Fruit fly (Drosophila melanogaster) whole organism, embryonic: ENCODE measurements around the gene CG43139.
A peak's percentile ranks its signal among the peaks of the same experiment; 100 is the strongest.

Experiments
- Atf-2 ChIP-seq: fragments of 200-800 bp; sonication (Bioruptor generic); optimal IDR thresholded peaks from 2 replicates; lab custom pipeline; 2016; ENCODE audit warnings: missing biosample characterization, missing genetic modification characterization
- Atf3 ChIP-seq: fragments of 200-800 bp; sonication (Bioruptor generic); optimal IDR thresholded peaks from 3 replicates; lab custom pipeline; 2016; ENCODE audit warnings: missing biosample characterization, missing genetic modification characterization
- B-H2 ChIP-seq: fragments of 200-800 bp; sonication (Bioruptor generic); optimal IDR thresholded peaks from 2 replicates; lab custom pipeline; 2018; ENCODE audit warnings: missing biosample characterization, mild to moderate bottlenecking, missing genetic modification characterization
- CG1024 ChIP-seq: fragments of 200-800 bp; sonication (Bioruptor generic); IDR thresholded peaks from 2 replicates; pipeline ENCODE4 v1.3.6; 2022; ENCODE audit warnings: missing biosample characterization, missing genetic modification characterization
- CG11504 ChIP-seq: fragments of 200-800 bp; sonication (Bioruptor generic); optimal IDR thresholded peaks from 3 replicates; lab custom pipeline; 2019; ENCODE audit warnings: missing biosample characterization, mild to moderate bottlenecking, missing genetic modification characterization, moderate library complexity
- CG12391 ChIP-seq: fragments of 200-800 bp; sonication (Bioruptor generic); optimal IDR thresholded peaks from 3 replicates; lab custom pipeline; 2018; ENCODE audit warnings: missing biosample characterization, mild to moderate bottlenecking, missing genetic modification characterization, moderate library complexity
- CG13296 ChIP-seq: fragments of 200-800 bp; sonication (Bioruptor generic); optimal IDR thresholded peaks from 3 replicates; lab custom pipeline; 2018; ENCODE audit warnings: missing biosample characterization, mild to moderate bottlenecking, missing genetic modification characterization
- CG15514 ChIP-seq: fragments of 200-800 bp; sonication (Bioruptor generic); optimal IDR thresholded peaks from 3 replicates; lab custom pipeline; 2017; ENCODE audit warnings: missing biosample characterization, missing genetic modification characterization, mild to moderate bottlenecking, moderate library complexity, missing genetic modification reagents
- CG16813 ChIP-seq: fragments of 200-800 bp; sonication (Bioruptor generic); IDR thresholded peaks from 3 replicates; pipeline ENCODE4 v1.3.6; 2022; ENCODE audit warnings: missing biosample characterization, missing genetic modification characterization; ENCODE audit not compliant: partially characterized antibody
- CG16863 ChIP-seq: fragments of 200-800 bp; sonication (Bioruptor generic); optimal IDR thresholded peaks from 3 replicates; lab custom pipeline; 2016; ENCODE audit warnings: missing biosample characterization, missing genetic modification characterization
- CG17359 ChIP-seq: fragments of 200-800 bp; sonication (Bioruptor generic); optimal IDR thresholded peaks from 3 replicates; lab custom pipeline; 2018; ENCODE audit warnings: missing biosample characterization, mild to moderate bottlenecking, missing genetic modification characterization, moderate library complexity
- CG1792 ChIP-seq: fragments of 200-800 bp; sonication (Bioruptor generic); optimal IDR thresholded peaks from 2 replicates; lab custom pipeline; 2016; ENCODE audit warnings: missing biosample characterization, missing genetic modification characterization
- CG32772 ChIP-seq: fragments of 200-800 bp; sonication (Bioruptor generic); IDR thresholded peaks from 2 replicates; pipeline ENCODE4 v1.3.6; 2022; ENCODE audit warnings: missing biosample characterization, missing genetic modification characterization
- CG42726 ChIP-seq: fragments of 200-800 bp; sonication (Bioruptor generic); IDR thresholded peaks from 2 replicates; pipeline ENCODE4 v1.3.6; 2022; ENCODE audit warnings: missing biosample characterization, missing genetic modification characterization; ENCODE audit not compliant: partially characterized antibody
- CG6254 ChIP-seq: fragments of 200-800 bp; sonication (Bioruptor generic); optimal IDR thresholded peaks from 3 replicates; lab custom pipeline; 2017; ENCODE audit warnings: mild to moderate bottlenecking, missing biosample characterization, missing genetic modification reagents, missing genetic modification characterization
- CG6272 ChIP-seq: fragments of 200-800 bp; sonication (Bioruptor generic); IDR thresholded peaks from 2 replicates; pipeline ENCODE4 v1.3.6; 2022; ENCODE audit warnings: missing biosample characterization, missing genetic modification characterization
- CG6813 ChIP-seq: fragments of 200-800 bp; sonication (Bioruptor generic); optimal IDR thresholded peaks from 2 replicates; lab custom pipeline; 2017; ENCODE audit warnings: missing biosample characterization, missing genetic modification characterization, mild to moderate bottlenecking, moderate library complexity, missing genetic modification reagents
- CG7963 ChIP-seq: fragments of 200-800 bp; sonication (Bioruptor generic); IDR thresholded peaks from 3 replicates; pipeline ENCODE4 v1.3.6; 2022; ENCODE audit warnings: missing biosample characterization, missing genetic modification characterization; ENCODE audit not compliant: partially characterized antibody
- CG8765 ChIP-seq: fragments of 200-800 bp; sonication (Bioruptor generic); IDR thresholded peaks from 2 replicates; pipeline ENCODE4 v1.3.6; 2022; ENCODE audit warnings: missing biosample characterization, missing genetic modification characterization
- CkIIα-i1 ChIP-seq: fragments of 200-800 bp; sonication (Bioruptor generic); IDR thresholded peaks from 2 replicates; pipeline ENCODE4 v1.3.6; 2022; ENCODE audit warnings: missing biosample characterization, missing genetic modification characterization
- D19A ChIP-seq: fragments of 200-800 bp; optimal IDR thresholded peaks from 3 replicates; lab custom pipeline; 2019; ENCODE audit warnings: missing biosample characterization, mild to moderate bottlenecking, missing genetic modification characterization, moderate library complexity
- D19B ChIP-seq: fragments of 200-800 bp; sonication (Bioruptor generic); optimal IDR thresholded peaks from 2 replicates; lab custom pipeline; 2017; ENCODE audit warnings: missing biosample characterization, mild to moderate bottlenecking, missing genetic modification characterization
- Doc3 ChIP-seq: fragments of 200-800 bp; sonication (Bioruptor generic); IDR thresholded peaks from 3 replicates; pipeline ENCODE4 v1.3.6; 2022; ENCODE audit warnings: missing biosample characterization, missing genetic modification characterization; ENCODE audit not compliant: partially characterized antibody
- MESR4 ChIP-seq: fragments of 200-800 bp; sonication (Bioruptor generic); optimal IDR thresholded peaks from 2 replicates; lab custom pipeline; 2018; ENCODE audit warnings: missing biosample characterization, mild to moderate bottlenecking, missing genetic modification characterization, moderate library complexity
- MTF-1 ChIP-seq: fragments of 200-800 bp; sonication (Bioruptor generic); optimal IDR thresholded peaks from 2 replicates; lab custom pipeline; 2018; ENCODE audit warnings: missing biosample characterization, mild to moderate bottlenecking, missing genetic modification characterization, borderline replicate concordance
- NC2β ChIP-seq: fragments of 200-800 bp; sonication (Bioruptor generic); optimal IDR thresholded peaks from 2 replicates; lab custom pipeline; 2016; ENCODE audit warnings: missing biosample characterization, missing genetic modification characterization
- Oli ChIP-seq: fragments of 200-800 bp; sonication (Bioruptor generic); optimal IDR thresholded peaks from 2 replicates; lab custom pipeline; 2018; ENCODE audit warnings: missing biosample characterization, mild to moderate bottlenecking, missing genetic modification characterization, moderate library complexity
- Optix ChIP-seq: fragments of 200-800 bp; sonication (Bioruptor generic); IDR thresholded peaks from 3 replicates; pipeline ENCODE4 v1.3.6; 2022; ENCODE audit warnings: missing biosample characterization, missing genetic modification characterization
- PHDP ChIP-seq: fragments of 200-800 bp; sonication (Bioruptor generic); optimal IDR thresholded peaks from 3 replicates; lab custom pipeline; 2018; ENCODE audit warnings: missing biosample characterization, mild to moderate bottlenecking, missing genetic modification characterization, moderate library complexity
- Poxn ChIP-seq: fragments of 200-800 bp; sonication (Bioruptor generic); IDR thresholded peaks from 2 replicates; pipeline ENCODE4 v1.3.6; 2022; ENCODE audit warnings: missing biosample characterization, missing genetic modification characterization
- bcd ChIP-seq: fragments of 200-800 bp; sonication (Bioruptor generic); optimal IDR thresholded peaks from 2 replicates; lab custom pipeline; 2017; ENCODE audit warnings: missing biosample characterization, mild to moderate bottlenecking, missing genetic modification characterization
- bsh ChIP-seq, 2 experiments: fragments of 200-800 bp; sonication (Bioruptor generic); optimal IDR thresholded peaks; 2 replicates each; lab custom pipeline; 2017 to 2018; ENCODE audit warnings: mild to moderate bottlenecking in 2 of 2, missing biosample characterization in 2 of 2, missing genetic modification characterization in 2 of 2, moderate library complexity in 1 of 2
- caup ChIP-seq: fragments of 200-800 bp; sonication (Bioruptor generic); optimal IDR thresholded peaks from 3 replicates; lab custom pipeline; 2017; ENCODE audit warnings: missing biosample characterization, mild to moderate bottlenecking, missing genetic modification characterization, moderate library complexity; ENCODE audit not compliant: severe bottlenecking
- gsb ChIP-seq: fragments of 200-800 bp; sonication (Bioruptor generic); IDR thresholded peaks from 2 replicates; pipeline ENCODE4 v1.3.6; 2022; ENCODE audit warnings: missing biosample characterization, missing genetic modification characterization
- gsb-n ChIP-seq: fragments of 200-800 bp; sonication (Bioruptor generic); optimal IDR thresholded peaks from 3 replicates; lab custom pipeline; 2018; ENCODE audit warnings: missing biosample characterization, mild to moderate bottlenecking, missing genetic modification characterization
- jumu ChIP-seq: fragments of 200-800 bp; sonication (Bioruptor generic); optimal IDR thresholded peaks from 3 replicates; lab custom pipeline; 2016; ENCODE audit warnings: missing biosample characterization, missing genetic modification characterization
- ken ChIP-seq: fragments of 200-800 bp; sonication (Bioruptor generic); IDR thresholded peaks from 3 replicates; pipeline ENCODE4 v1.3.6; 2022; ENCODE audit warnings: missing biosample characterization, missing genetic modification characterization
- org-1 ChIP-seq: fragments of 200-800 bp; sonication (Bioruptor generic); optimal IDR thresholded peaks from 2 replicates; lab custom pipeline; 2017; ENCODE audit warnings: missing biosample characterization, missing genetic modification characterization
- pita ChIP-seq: fragments of 200-800 bp; sonication (Bioruptor generic); optimal IDR thresholded peaks from 2 replicates; lab custom pipeline; 2017; ENCODE audit warnings: missing biosample characterization, mild to moderate bottlenecking, missing genetic modification characterization
- pros ChIP-seq: fragments of 200-800 bp; sonication (Bioruptor generic); optimal IDR thresholded peaks from 3 replicates; lab custom pipeline; 2019; ENCODE audit warnings: missing biosample characterization, mild to moderate bottlenecking, missing genetic modification characterization, moderate library complexity
- shn ChIP-seq: fragments of 200-800 bp; sonication (Bioruptor generic); optimal IDR thresholded peaks from 3 replicates; lab custom pipeline; 2016; ENCODE audit warnings: missing biosample characterization, missing genetic modification characterization
- slou ChIP-seq: fragments of 200-800 bp; sonication (Bioruptor generic); optimal IDR thresholded peaks from 3 replicates; lab custom pipeline; 2016; ENCODE audit warnings: missing biosample characterization, missing genetic modification characterization
- sna ChIP-seq: fragments of 200-800 bp; sonication (Bioruptor generic); IDR thresholded peaks from 2 replicates; pipeline ENCODE4 v1.3.6; 2022; ENCODE audit warnings: missing biosample characterization, missing genetic modification characterization; ENCODE audit not compliant: partially characterized antibody
- ssp ChIP-seq: fragments of 200-800 bp; sonication (Bioruptor generic); IDR thresholded peaks from 2 replicates; pipeline ENCODE4 v1.3.6; 2022; ENCODE audit warnings: missing biosample characterization, missing genetic modification characterization
- tll ChIP-seq, 2 experiments: fragments of 200-800 bp in 1 of 2; fragments of >200 bp in 1 of 2; sonication (Bioruptor generic) in 1 of 2; optimal IDR thresholded peaks; 2 replicates each; lab custom pipeline; 2017 to 2019; ENCODE audit warnings: missing biosample characterization in 2 of 2, missing genetic modification characterization in 2 of 2, mild to moderate bottlenecking in 1 of 2, moderate library complexity in 1 of 2
- tna ChIP-seq: fragments of 200-800 bp; sonication (Bioruptor generic); IDR thresholded peaks from 2 replicates; pipeline ENCODE4 v1.3.6; 2022; ENCODE audit warnings: missing biosample characterization, missing genetic modification characterization; ENCODE audit not compliant: partially characterized antibody
- vvl ChIP-seq: fragments of 200-800 bp; sonication (Bioruptor generic); IDR thresholded peaks from 2 replicates; pipeline ENCODE4 v1.3.6; 2022; ENCODE audit warnings: missing biosample characterization, missing genetic modification characterization
- wdn ChIP-seq: fragments of 200-800 bp; sonication (Bioruptor generic); IDR thresholded peaks from 2 replicates; pipeline ENCODE4 v1.3.6; 2022; ENCODE audit warnings: missing biosample characterization, missing genetic modification characterization
- yki ChIP-seq: fragments of >200 bp; optimal IDR thresholded peaks from 3 replicates; lab custom pipeline; 2018
- zf30C ChIP-seq: fragments of 200-800 bp; sonication (Bioruptor generic); optimal IDR thresholded peaks from 3 replicates; lab custom pipeline; 2018; ENCODE audit warnings: missing biosample characterization, mild to moderate bottlenecking, missing genetic modification characterization

The CG43139 gene

DNA sequence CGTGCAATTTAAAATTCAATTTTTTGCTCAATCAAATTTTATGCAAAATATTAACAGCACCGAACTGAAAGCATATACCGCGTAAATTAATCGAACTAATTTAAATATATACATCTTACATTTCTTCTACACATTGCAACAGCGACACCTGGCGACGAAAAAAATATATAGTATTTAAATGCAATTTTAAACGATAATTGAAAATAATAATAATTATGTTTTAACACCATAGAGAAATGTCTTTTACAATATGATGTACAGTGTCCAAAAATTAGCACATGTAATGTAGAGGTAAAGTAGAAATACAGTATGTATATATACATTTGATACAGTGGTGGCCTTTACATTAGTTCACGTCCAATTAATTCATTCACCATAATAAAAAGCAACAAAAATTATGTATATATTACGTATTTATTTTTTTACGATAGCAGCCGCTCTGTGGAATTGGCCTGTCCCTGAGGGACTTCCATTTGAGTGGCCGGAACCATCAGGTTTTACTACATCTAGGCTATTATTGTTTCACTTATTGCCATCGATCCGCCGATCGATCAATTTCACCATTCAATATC, 45.6 kb upstream of the CG43139 start (continued):
- TF ChIP-seq shn (GFP tag; lab: Kevin White, UChicago) (no peak), CG6254 (GFP tag; lab: Kevin White, UChicago) (no peak), bcd (GFP tag; lab: Kevin White, UChicago) (no peak), pita (GFP tag; lab: Kevin White, UChicago) (peak; percentile 22), MTF-1 (GFP tag; lab: Kevin White, UChicago) (no peak), CG6813 (no peak), CG42726 (GFP tag; lab: Robert Waterston, UW) (0 out of 2 replicates have a peak, but pooled peaks have one; percentile 40), Optix (GFP tag; lab: Robert Waterston, UW) (no peak), bsh (GFP tag; optimal IDR thresholded peaks at IDR 0.05; lab: Kevin White, UChicago) (no peak), gsb (GFP tag; lab: Robert Waterston, UW) (no peak), caup (GFP tag; lab: Kevin White, UChicago) (no peak), slou (no peak), org-1 (GFP tag; lab: Kevin White, UChicago) (no peak), pros (no peak), D19B (GFP tag; lab: Kevin White, UChicago) (no peak), wdn (GFP tag; lab: Robert Waterston, UW) (no peak), Doc3 (GFP tag; lab: Robert Waterston, UW) (no peak), ken (GFP tag; lab: Robert Waterston, UW) (no peak), CG7963 (GFP tag; lab: Robert Waterston, UW) (0 out of 3 replicates have a peak, but pooled peaks have one; percentile 14), CG32772 (no peak), ssp (no peak), CG17359 (no peak), B-H2 (no peak), jumu (no peak), tna (GFP tag; lab: Robert Waterston, UW) (no peak), CG1792 (no peak), tll (GFP tag; optimal IDR thresholded peaks at IDR 0.05; lab: Kevin White, UChicago) (no peak), Atf-2 (GFP tag; lab: Kevin White, UChicago) (no peak), gsb-n (no peak), CG8765 (GFP tag; lab: Robert Waterston, UW) (no peak), yki (lab: Kevin White, UChicago) (no peak), MESR4 (GFP tag; lab: Kevin White, UChicago) (no peak), CG13296 (GFP tag; lab: Kevin White, UChicago) (no peak), D19A (no peak), vvl (GFP tag; lab: Robert Waterston, UW) (no peak; the same call in 1 of the 2 replicates), CkIIα-i1 (GFP tag; lab: Robert Waterston, UW) (no peak), CG15514 (GFP tag; lab: Kevin White, UChicago) (no peak), Atf3 (GFP tag; lab: Kevin White, UChicago) (no peak), CG16863 (GFP tag; lab: Kevin White, UChicago) (no peak), NC2β (GFP tag; lab: Kevin White, UChicago) (no peak), Oli (tag; lab: Kevin White, UChicago) (no peak), Poxn (GFP tag; lab: Robert Waterston, UW) (no peak), sna (no peak), CG12391 (peak; percentile 31), CG6272 (GFP tag; lab: Robert Waterston, UW) (no peak), CG1024 (GFP tag; lab: Robert Waterston, UW) (no peak), zf30C (GFP tag; lab: Kevin White, UChicago) (no peak), PHDP (no peak), CG11504 (no peak), CG16813 (GFP tag; lab: Robert Waterston, UW) (peak; percentile 72)
